Worm (Caenorhabditis elegans) whole organism, L1 larva: ENCODE measurements around the gene F59G1.4.
"Not testable (repeated sequence)": the region's sequence is repeated elsewhere in the genome, so short reads cannot be mapped to it uniquely, and the experiment has no call there.

Experiments
- C04F5.9 ChIP-seq: sonication (generic microtip); optimal IDR thresholded peaks from 2 replicates; lab custom pipeline; 2016; ENCODE audit warnings: missing genetic modification characterization, missing compliant biosample characterization
- Y116A8C.19 ChIP-seq: sonication (generic microtip); optimal IDR thresholded peaks from 2 replicates; lab custom pipeline; 2016; ENCODE audit warnings: missing compliant biosample characterization, missing genetic modification characterization, borderline replicate concordance
- ceh-8 ChIP-seq: fragments of 200-800 bp; sonication (Bioruptor generic); optimal IDR thresholded peaks from 2 replicates; lab custom pipeline; 2018; ENCODE audit warnings: mild to moderate bottlenecking, missing genetic modification characterization, moderate library complexity, missing compliant biosample characterization
- efl-3 ChIP-seq: fragments of 200-800 bp; sonication (Bioruptor generic); optimal IDR thresholded peaks from 2 replicates; lab custom pipeline; 2018; ENCODE audit warnings: mild to moderate bottlenecking, missing genetic modification characterization, missing compliant biosample characterization
- egl-27 ChIP-seq, 2 experiments: fragments of 150-350 bp in 1 of 2; sonication (generic microtip); optimal IDR thresholded peaks; 3 replicates each; lab custom pipeline; 2017 to 2018; ENCODE audit warnings: missing biosample characterization in 2 of 2, missing genetic modification characterization in 2 of 2, missing genetic modification reagents in 2 of 2
- jun-1 ChIP-seq: fragments of 150-350 bp; optimal IDR thresholded peaks from 2 replicates; lab custom pipeline; 2014; ENCODE audit warnings: missing biosample characterization, missing genetic modification reagents, missing genetic modification characterization
- lir-3 ChIP-seq: sonication (generic microtip); optimal IDR thresholded peaks from 2 replicates; lab custom pipeline; 2016; ENCODE audit warnings: mild to moderate bottlenecking, missing genetic modification characterization, moderate library complexity, missing compliant biosample characterization; ENCODE audit not compliant: poor library complexity
- nhr-237 ChIP-seq: fragments of 150-350 bp; optimal IDR thresholded peaks from 2 replicates; lab custom pipeline; 2014; ENCODE audit warnings: missing biosample characterization, missing genetic modification characterization
- pqm-1 ChIP-seq: sonication (generic microtip); optimal IDR thresholded peaks from 3 replicates; lab custom pipeline; 2017; ENCODE audit warnings: missing biosample characterization, missing genetic modification characterization
- skn-1 ChIP-seq: fragments of 150-350 bp; optimal IDR thresholded peaks from 2 replicates; lab custom pipeline; 2014; ENCODE audit warnings: missing biosample characterization, missing genetic modification characterization
- sptf-1 ChIP-seq: fragments of 150-350 bp; optimal IDR thresholded peaks from 2 replicates; lab custom pipeline; 2014; ENCODE audit warnings: missing biosample characterization, missing genetic modification characterization
- sup-37 ChIP-seq: fragments of 200-800 bp; sonication (Bioruptor generic); optimal IDR thresholded peaks from 2 replicates; lab custom pipeline; 2018; ENCODE audit warnings: mild to moderate bottlenecking, missing genetic modification characterization, missing compliant biosample characterization
- unc-130 ChIP-seq: fragments of 150-350 bp; optimal IDR thresholded peaks from 2 replicates; lab custom pipeline; 2017; ENCODE audit warnings: missing biosample characterization, missing genetic modification characterization, inconsistent platforms
- unc-62 ChIP-seq: fragments of 150-350 bp; optimal IDR thresholded peaks from 2 replicates; lab custom pipeline; 2014; ENCODE audit warnings: missing biosample characterization, missing genetic modification reagents, missing genetic modification characterization

ce11 chrII:5876511-5876910 is 19.5 kb upstream of the F59G1.4 start, which contains the start of gene F55C12.2:
- TF ChIP-seq jun-1 (tag; lab: Kevin White, UChicago); ceh-8 (GFP tag; lab: Kevin White, UChicago); sup-37; skn-1; lir-3 (tag; lab: Kevin White, UChicago); egl-27 (tag; optimal IDR thresholded peaks at IDR 0.05; lab: Kevin White, UChicago); C04F5.9 (tag; lab: Kevin White, UChicago); unc-62 (GFP tag; lab: Kevin White, UChicago); efl-3 (GFP tag; lab: Kevin White, UChicago); Y116A8C.19; sptf-1 (tag; lab: Kevin White, UChicago); nhr-237 (tag; lab: Kevin White, UChicago); unc-130 (tag; lab: Kevin White, UChicago); pqm-1: not testable (repeated sequence)
